Fruit fly (Drosophila melanogaster) whole organism, adult: ENCODE measurements around the gene CG10171.

Experiments
- CG7045 ChIP-seq: fragments of 200-800 bp; sonication (Bioruptor generic); optimal IDR thresholded peaks from 2 replicates; lab custom pipeline; 2017; ENCODE audit warnings: missing biosample characterization, mild to moderate bottlenecking, missing genetic modification characterization
- CG7101 ChIP-seq: fragments of 200-800 bp; sonication (Bioruptor generic); optimal IDR thresholded peaks from 2 replicates; lab custom pipeline; 2018; ENCODE audit warnings: missing biosample characterization, mild to moderate bottlenecking, missing genetic modification characterization, moderate library complexity

DNA sequence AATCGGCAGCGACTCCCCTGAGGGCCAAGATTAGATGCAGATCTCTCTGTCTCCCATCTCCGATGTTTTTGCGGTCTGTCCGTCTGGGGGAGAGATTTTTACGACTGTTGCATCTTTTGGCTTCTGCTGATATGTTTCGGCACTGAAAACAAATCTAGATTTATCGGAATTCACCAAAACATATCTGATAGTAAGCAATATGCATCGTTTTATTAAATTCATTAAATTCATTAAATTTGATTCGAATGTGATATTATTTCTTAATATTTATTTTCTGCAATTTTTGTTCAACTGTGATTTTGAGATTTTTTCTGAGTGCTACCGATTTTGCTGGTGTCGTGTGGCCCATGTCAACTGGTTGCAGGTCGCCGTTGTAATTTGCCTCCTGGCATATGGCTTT lies 5.8 kb upstream of the CG10171 start:
- TF ChIP-seq CG7045 (no peak), CG7101 (no peak)
